Worm (Caenorhabditis elegans) whole organism, young adult: Measurements from ENCODE around the gene F25E5.1.

Experiments
- B0035.1 ChIP-seq: sonication (generic microtip); optimal IDR thresholded peaks from 2 replicates; lab custom pipeline; 2016; ENCODE audit warnings: missing genetic modification characterization, mild to moderate bottlenecking, missing compliant biosample characterization, missing genotype, missing genetic modification reagents
- F37B4.10 ChIP-seq: fragments of 200-800 bp; sonication (Bioruptor generic); IDR thresholded peaks from 2 replicates; pipeline ENCODE4 v1.3.6; 2022; ENCODE audit warnings: missing genetic modification characterization, missing compliant biosample characterization
- F52B5.7 ChIP-seq: sonication (generic microtip); optimal IDR thresholded peaks from 2 replicates; lab custom pipeline; 2016; ENCODE audit warnings: mild to moderate bottlenecking, missing genetic modification characterization, missing compliant biosample characterization
- F57C9.4 ChIP-seq: sonication (generic microtip); optimal IDR thresholded peaks from 2 replicates; lab custom pipeline; 2017; ENCODE audit warnings: mild to moderate bottlenecking, missing genetic modification characterization, missing compliant biosample characterization
- K11D2.4 ChIP-seq: fragments of 200-800 bp; sonication (Bioruptor generic); IDR thresholded peaks from 2 replicates; pipeline ENCODE4 v1.3.6; 2022; ENCODE audit warnings: missing genetic modification reagents, missing genetic modification characterization, missing compliant biosample characterization
- Y53G8AR.9 ChIP-seq: fragments of 200-800 bp; sonication (Bioruptor generic); conservative IDR thresholded peaks from 2 replicates; pipeline ENCODE4 v1.3.6; 2022; ENCODE audit warnings: missing genetic modification reagents, missing genetic modification characterization, missing compliant biosample characterization
- Y67H2A.10 ChIP-seq: fragments of 200-800 bp; sonication (Bioruptor generic); conservative IDR thresholded peaks from 2 replicates; pipeline ENCODE4 v1.3.6; 2022; ENCODE audit warnings: missing genetic modification reagents, missing genetic modification characterization, missing compliant biosample characterization
- Y95B8A.8 ChIP-seq: fragments of 200-800 bp; sonication (Bioruptor generic); IDR thresholded peaks from 2 replicates; pipeline ENCODE4 v1.3.6; 2022; ENCODE audit warnings: missing genetic modification reagents, missing genetic modification characterization, missing compliant biosample characterization
- ZK185.1 ChIP-seq: sonication (generic microtip); optimal IDR thresholded peaks from 2 replicates; lab custom pipeline; 2016; ENCODE audit warnings: mild to moderate bottlenecking, missing genetic modification characterization, missing compliant biosample characterization; ENCODE audit not compliant: poor library complexity, severe bottlenecking
- aptf-3 ChIP-seq: fragments of 200-800 bp; sonication (Bioruptor generic); IDR thresholded peaks from 2 replicates; pipeline ENCODE4 v1.3.6; 2022; ENCODE audit warnings: missing genetic modification characterization, missing compliant biosample characterization
- athp-1 ChIP-seq: sonication (generic microtip); optimal IDR thresholded peaks from 2 replicates; lab custom pipeline; 2017; ENCODE audit warnings: mild to moderate bottlenecking, missing genetic modification characterization, missing compliant biosample characterization
- cebp-1 ChIP-seq, 2 experiments: fragments of 200-800 bp in 1 of 2; sonication (Bioruptor generic) in 1 of 2; sonication (generic microtip) in 1 of 2; IDR thresholded peaks in 1 of 2; optimal IDR thresholded peaks in 1 of 2; 2 replicates each; pipeline versions ENCODE4 v1.3.6 to Lab custom; 2017 to 2022; ENCODE audit warnings: missing compliant biosample characterization in 2 of 2, missing genetic modification characterization in 2 of 2, mild to moderate bottlenecking in 1 of 2, missing genetic modification reagents in 1 of 2, moderate library complexity in 1 of 2
- cebp-2 ChIP-seq: fragments of 200-800 bp; sonication (Bioruptor generic); IDR thresholded peaks from 2 replicates; pipeline ENCODE4 v1.3.6; 2022; ENCODE audit warnings: missing genetic modification characterization, missing compliant biosample characterization
- ceh-27 ChIP-seq: fragments of 200-800 bp; sonication (Bioruptor generic); optimal IDR thresholded peaks from 2 replicates; lab custom pipeline; 2018; ENCODE audit warnings: mild to moderate bottlenecking, missing genetic modification characterization, moderate library complexity, missing compliant biosample characterization
- ceh-40 ChIP-seq: fragments of 200-800 bp; sonication (Bioruptor generic); IDR thresholded peaks from 2 replicates; pipeline ENCODE4 v1.3.6; 2022; ENCODE audit warnings: missing genetic modification characterization, missing compliant biosample characterization
- chd-7 ChIP-seq: sonication (generic microtip); optimal IDR thresholded peaks from 2 replicates; lab custom pipeline; 2016; ENCODE audit warnings: mild to moderate bottlenecking, missing genetic modification characterization, moderate library complexity, missing compliant biosample characterization
- dpff-1 ChIP-seq: sonication (generic microtip); optimal IDR thresholded peaks from 2 replicates; lab custom pipeline; 2017; ENCODE audit warnings: mild to moderate bottlenecking, missing genetic modification characterization, missing compliant biosample characterization
- egrh-3 ChIP-seq: fragments of 200-800 bp; sonication (Bioruptor generic); IDR thresholded peaks from 2 replicates; pipeline ENCODE4 v1.3.6; 2022; ENCODE audit warnings: missing genetic modification reagents, missing genetic modification characterization, missing compliant biosample characterization
- ekl-4 ChIP-seq: fragments of 200-800 bp; sonication (Bioruptor generic); IDR thresholded peaks from 2 replicates; pipeline ENCODE4 v1.3.6; 2022; ENCODE audit warnings: missing genetic modification reagents, missing genetic modification characterization, missing compliant biosample characterization
- fkh-3 ChIP-seq: sonication (generic microtip); optimal IDR thresholded peaks from 2 replicates; lab custom pipeline; 2016; ENCODE audit warnings: mild to moderate bottlenecking, missing genetic modification characterization, missing compliant biosample characterization
- hlh-26 ChIP-seq: fragments of 200-800 bp; sonication (Bioruptor generic); conservative IDR thresholded peaks from 2 replicates; pipeline ENCODE4 v1.3.6; 2022; ENCODE audit warnings: missing genetic modification reagents, missing genetic modification characterization, missing compliant biosample characterization
- hmg-1.2 ChIP-seq: fragments of 200-800 bp; sonication (Bioruptor generic); IDR thresholded peaks from 2 replicates; pipeline ENCODE4 v1.3.6; 2022; ENCODE audit warnings: missing genetic modification reagents, missing genetic modification characterization, missing compliant biosample characterization
- hrde-1 ChIP-seq: sonication (generic microtip); optimal IDR thresholded peaks from 2 replicates; lab custom pipeline; 2016; ENCODE audit warnings: missing genetic modification characterization, mild to moderate bottlenecking, missing compliant biosample characterization, moderate library complexity, missing genotype, missing genetic modification reagents, borderline replicate concordance
- lin-40 ChIP-seq: sonication (generic microtip); optimal IDR thresholded peaks from 2 replicates; lab custom pipeline; 2016; ENCODE audit warnings: missing genetic modification characterization, mild to moderate bottlenecking, missing compliant biosample characterization, missing genotype, missing genetic modification reagents
- lin-54 ChIP-seq: fragments of 200-800 bp; sonication (Bioruptor generic); optimal IDR thresholded peaks from 2 replicates; lab custom pipeline; 2018; ENCODE audit warnings: mild to moderate bottlenecking, missing genetic modification characterization, missing compliant biosample characterization
- lir-1 ChIP-seq: fragments of 200-800 bp; sonication (Bioruptor generic); conservative IDR thresholded peaks from 2 replicates; pipeline ENCODE4 v1.3.6; 2022; ENCODE audit warnings: missing genetic modification reagents, missing genetic modification characterization, missing compliant biosample characterization
- madf-10 ChIP-seq: sonication (generic microtip); optimal IDR thresholded peaks from 2 replicates; lab custom pipeline; 2016; ENCODE audit warnings: mild to moderate bottlenecking, missing genetic modification characterization, missing compliant biosample characterization
- madf-8 ChIP-seq: fragments of 200-800 bp; sonication (Bioruptor generic); conservative IDR thresholded peaks from 2 replicates; pipeline ENCODE4 v1.3.6; 2022; ENCODE audit warnings: missing genetic modification reagents, missing genetic modification characterization, missing compliant biosample characterization
- mxl-1 ChIP-seq: sonication (generic microtip); optimal IDR thresholded peaks from 2 replicates; lab custom pipeline; 2016; ENCODE audit warnings: missing genetic modification characterization, missing compliant biosample characterization
- nhr-80 ChIP-seq: sonication (generic microtip); optimal IDR thresholded peaks from 2 replicates; lab custom pipeline; 2016; ENCODE audit warnings: missing genetic modification characterization, missing compliant biosample characterization
- pha-4 ChIP-seq: fragments of 150-350 bp; sonication (generic microtip); optimal IDR thresholded peaks from 2 replicates; lab custom pipeline; 2014; ENCODE audit warnings: missing biosample characterization, missing genetic modification reagents, missing genetic modification characterization
- sea-2 ChIP-seq: fragments of 200-800 bp; sonication (Bioruptor generic); IDR thresholded peaks from 2 replicates; pipeline ENCODE4 v1.3.6; 2022; ENCODE audit warnings: missing genetic modification characterization, missing compliant biosample characterization
- snpc-3.4 ChIP-seq: sonication (generic microtip); optimal IDR thresholded peaks from 2 replicates; lab custom pipeline; 2017; ENCODE audit warnings: missing genetic modification characterization, mild to moderate bottlenecking, missing compliant biosample characterization, antibody characterized with exemption, moderate library complexity, missing genotype, missing genetic modification reagents
- zim-3 ChIP-seq: sonication (generic microtip); optimal IDR thresholded peaks from 2 replicates; lab custom pipeline; 2017; ENCODE audit warnings: mild to moderate bottlenecking, missing genetic modification characterization, moderate library complexity, missing compliant biosample characterization
- ztf-28 ChIP-seq: fragments of 200-800 bp; sonication (Bioruptor generic); IDR thresholded peaks from 2 replicates; pipeline ENCODE4 v1.3.6; 2022; ENCODE audit warnings: missing genetic modification reagents, missing genetic modification characterization, missing compliant biosample characterization
- ztf-6 ChIP-seq: fragments of 200-800 bp; sonication (Bioruptor generic); IDR thresholded peaks from 2 replicates; pipeline ENCODE4 v1.3.6; 2022; ENCODE audit warnings: missing genetic modification reagents, missing genetic modification characterization, missing compliant biosample characterization

Gene F25E5.1

DNA sequence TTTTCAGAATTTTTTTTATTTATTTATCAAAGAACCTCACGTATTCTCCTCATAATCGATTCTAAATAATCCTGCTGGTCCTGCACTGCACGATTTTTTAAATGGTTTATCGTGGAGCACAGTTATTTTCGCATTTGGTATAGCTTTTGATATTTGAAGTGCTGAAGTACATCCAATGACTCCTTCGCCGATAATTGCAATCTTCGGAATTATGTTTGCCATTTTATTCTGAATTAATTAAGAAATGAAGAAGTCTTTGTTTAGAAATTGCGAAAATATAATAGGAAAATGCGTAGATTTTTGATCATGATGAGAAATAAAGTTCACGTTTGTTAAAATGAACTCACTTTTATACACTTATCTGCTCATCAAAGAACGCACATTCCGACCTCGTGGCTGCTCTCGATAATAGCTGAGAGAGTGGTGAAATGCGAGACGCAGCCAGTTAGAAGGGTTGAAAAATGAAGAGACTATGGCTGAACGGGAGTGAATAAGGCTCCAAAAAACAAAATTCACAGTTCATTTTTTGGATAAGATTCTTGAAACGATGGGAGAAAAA is 30.8 kb upstream of the F25E5.1 start (continued):
- no peak for TF ChIP-seq athp-1 (tag; lab: Kevin White, UChicago)
- no peak for TF ChIP-seq cebp-1 (GFP tag; IDR thresholded peaks at IDR 0.05; lab: Robert Waterston, UW)
- peak; percentile 52 for TF ChIP-seq cebp-1 (tag; optimal IDR thresholded peaks at IDR 0.05; lab: Kevin White, UChicago)
- peak; percentile 36; the same call in 1 of the 2 replicates for TF ChIP-seq Y53G8AR.9 (GFP tag; lab: Robert Waterston, UW)
- no peak for TF ChIP-seq ztf-28 (GFP tag; lab: Robert Waterston, UW)
- TF ChIP-seq snpc-3.4 (tag; lab: Kevin White, UChicago): no peak
- no peak for TF ChIP-seq ceh-40 (GFP tag; lab: Robert Waterston, UW)
- no peak for TF ChIP-seq madf-8 (GFP tag; lab: Robert Waterston, UW)
- TF ChIP-seq chd-7 (tag; lab: Kevin White, UChicago): peak; percentile 25
- no peak for TF ChIP-seq Y95B8A.8
- TF ChIP-seq Y67H2A.10 (GFP tag; lab: Robert Waterston, UW): no peak
- no peak for TF ChIP-seq lir-1 (GFP tag; lab: Robert Waterston, UW)
- no peak for TF ChIP-seq egrh-3
- no peak for TF ChIP-seq ztf-6 (GFP tag; lab: Robert Waterston, UW)
- no peak for TF ChIP-seq F57C9.4 (tag; lab: Kevin White, UChicago)
- peak; percentile 9 for TF ChIP-seq ZK185.1 (tag; lab: Kevin White, UChicago)
- TF ChIP-seq hlh-26 (GFP tag; lab: Robert Waterston, UW): no peak
- peak; percentile 24 for TF ChIP-seq madf-10 (tag; lab: Kevin White, UChicago)
- peak; percentile 45 for TF ChIP-seq nhr-80
- TF ChIP-seq F37B4.10 (GFP tag; lab: Robert Waterston, UW): no peak
- no peak for TF ChIP-seq hrde-1
- no peak for TF ChIP-seq mxl-1 (tag; lab: Kevin White, UChicago)
- TF ChIP-seq pha-4 (tag; lab: Kevin White, UChicago): peak; percentile 76
- peak; percentile 32; the same call in 1 of the 2 replicates for TF ChIP-seq hmg-1.2 (GFP tag; lab: Robert Waterston, UW)
- TF ChIP-seq lin-54 (GFP tag; lab: Kevin White, UChicago): peak; percentile 9
- TF ChIP-seq lin-40: peak; percentile 26
- 0 out of 2 replicates have a peak, but pooled peaks have one; percentile 30 for TF ChIP-seq K11D2.4 (GFP tag; lab: Robert Waterston, UW)
- TF ChIP-seq aptf-3 (GFP tag; lab: Robert Waterston, UW): no peak
- TF ChIP-seq sea-2 (GFP tag; lab: Robert Waterston, UW): no peak
- no peak for TF ChIP-seq F52B5.7 (tag; lab: Kevin White, UChicago)
- no peak; the same call in 1 of the 2 replicates for TF ChIP-seq ekl-4 (GFP tag; lab: Robert Waterston, UW)
- no peak for TF ChIP-seq fkh-3 (tag; lab: Kevin White, UChicago)
- peak; percentile 52 for TF ChIP-seq ceh-27 (GFP tag; lab: Kevin White, UChicago)
- TF ChIP-seq B0035.1 (tag; lab: Kevin White, UChicago): no peak
- no peak for TF ChIP-seq cebp-2 (GFP tag; lab: Robert Waterston, UW)
- no peak for TF ChIP-seq zim-3 (tag; lab: Kevin White, UChicago)
- no peak for TF ChIP-seq dpff-1 (tag; lab: Kevin White, UChicago)
